Worm (Caenorhabditis elegans) whole organism, L4 larva: ENCODE results near the gene ZK1098.3.

Experiments
- R02D3.7 ChIP-seq: fragments of 150-350 bp; sonication (generic microtip); optimal IDR thresholded peaks from 3 replicates; lab custom pipeline; 2014; ENCODE audit warnings: missing biosample characterization, missing genetic modification characterization
- daf-16 ChIP-seq, 3 experiments: sonication (generic microtip); optimal IDR thresholded peaks; 2 replicates each; lab custom pipeline; 2016 to 2017; ENCODE audit warnings: missing genetic modification characterization in 3 of 3, missing genetic modification reagents in 3 of 3, mild to moderate bottlenecking in 2 of 3, missing compliant biosample characterization in 2 of 3, missing biosample characterization in 1 of 3, moderate library complexity in 1 of 3

ce11 chrIII:9526851-9527250 is 11.7 kb downstream of the ZK1098.3 start, which contains the start of gene ZK1098.6:
- TF ChIP-seq R02D3.7 (no peak), daf-16 (GFP tag; optimal IDR thresholded peaks at IDR 0.05; lab: Kevin White, UChicago) (no peak), daf-16 (tag; optimal IDR thresholded peaks at IDR 0.05; lab: Kevin White, UChicago) (no peak)
